Fruit fly (Drosophila melanogaster): ENCODE results near the gene Pdp1.

dm6 chr3L:7882105-7882504 lies 14.9 kb upstream of the Pdp1 start:
- TF ChIP-seq CG8478 (optimal IDR thresholded peaks at IDR 0.05) (no peak), CTCF (optimal IDR thresholded peaks at IDR 0.05) (no peak)
